Worm (Caenorhabditis elegans) whole organism, L2 larva: ENCODE measurements around the gene C14A6.8.

Source experiments
- F13H6.1 ChIP-seq: sonication (generic microtip); optimal IDR thresholded peaks from 2 replicates; lab custom pipeline; 2016; ENCODE audit warnings: missing genetic modification characterization, missing compliant biosample characterization
- Y55F3AM.14 ChIP-seq: fragments of 200-800 bp; sonication (Bioruptor generic); optimal IDR thresholded peaks from 2 replicates; lab custom pipeline; 2018; ENCODE audit warnings: mild to moderate bottlenecking, missing genetic modification characterization, missing compliant biosample characterization
- ZK546.5 ChIP-seq: sonication (generic microtip); optimal IDR thresholded peaks from 2 replicates; lab custom pipeline; 2017; ENCODE audit warnings: missing biosample characterization, missing genetic modification characterization
- alr-1 ChIP-seq: fragments of 150-350 bp; optimal IDR thresholded peaks from 2 replicates; lab custom pipeline; 2014; ENCODE audit warnings: missing biosample characterization, missing genetic modification characterization
- ceh-16 ChIP-seq: fragments of 150-350 bp; optimal IDR thresholded peaks from 2 replicates; lab custom pipeline; 2014; ENCODE audit warnings: missing biosample characterization, missing genetic modification characterization
- crh-2 ChIP-seq: sonication (generic microtip); optimal IDR thresholded peaks from 2 replicates; lab custom pipeline; 2017; ENCODE audit warnings: missing biosample characterization, missing genetic modification characterization
- dmd-4 ChIP-seq: sonication (generic microtip); optimal IDR thresholded peaks from 2 replicates; lab custom pipeline; 2017; ENCODE audit warnings: missing biosample characterization, missing genetic modification characterization
- elt-1 ChIP-seq: fragments of 150-350 bp; optimal IDR thresholded peaks from 2 replicates; lab custom pipeline; 2014; ENCODE audit warnings: missing biosample characterization, missing genetic modification characterization
- elt-3 ChIP-seq: sonication (generic microtip); optimal IDR thresholded peaks from 2 replicates; lab custom pipeline; 2017; ENCODE audit warnings: missing biosample characterization, missing genetic modification characterization
- fos-1 ChIP-seq: fragments of 150-350 bp; optimal IDR thresholded peaks from 2 replicates; lab custom pipeline; 2014; ENCODE audit warnings: missing biosample characterization, missing genetic modification characterization
- gmeb-1 ChIP-seq: fragments of 150-350 bp; optimal IDR thresholded peaks from 2 replicates; lab custom pipeline; 2014; ENCODE audit warnings: missing biosample characterization, missing genetic modification characterization
- lin-11 ChIP-seq: fragments of 150-350 bp; sonication (generic microtip); optimal IDR thresholded peaks from 2 replicates; lab custom pipeline; 2014; ENCODE audit warnings: missing biosample characterization, missing genetic modification characterization, inconsistent platforms, mixed read lengths
- lin-39 ChIP-seq: fragments of 150-350 bp; optimal IDR thresholded peaks from 2 replicates; lab custom pipeline; 2014; ENCODE audit warnings: missing biosample characterization, missing genetic modification reagents, missing genetic modification characterization
- mab-5 ChIP-seq: fragments of 150-350 bp; optimal IDR thresholded peaks from 2 replicates; lab custom pipeline; 2014; ENCODE audit warnings: missing biosample characterization, missing genetic modification characterization
- mbf-1 ChIP-seq: sonication (generic microtip); optimal IDR thresholded peaks from 2 replicates; lab custom pipeline; 2017; ENCODE audit warnings: missing biosample characterization, missing genetic modification characterization
- mdl-1 ChIP-seq, 2 experiments: fragments of 150-350 bp in 1 of 2; sonication (generic microtip) in 1 of 2; optimal IDR thresholded peaks; 2 replicates each; lab custom pipeline; 2017; ENCODE audit warnings: missing biosample characterization in 2 of 2, missing genetic modification characterization in 2 of 2
- nhr-10 ChIP-seq: sonication (generic microtip); optimal IDR thresholded peaks from 2 replicates; lab custom pipeline; 2017; ENCODE audit warnings: missing biosample characterization, missing genetic modification characterization
- nhr-12 ChIP-seq: fragments of 150-350 bp; optimal IDR thresholded peaks from 2 replicates; lab custom pipeline; 2014; ENCODE audit warnings: missing biosample characterization, missing genetic modification characterization
- nhr-129 ChIP-seq: fragments of 150-350 bp; optimal IDR thresholded peaks from 2 replicates; lab custom pipeline; 2014; ENCODE audit warnings: missing biosample characterization, missing genetic modification characterization
- nhr-23 ChIP-seq: fragments of 150-350 bp; optimal IDR thresholded peaks from 2 replicates; lab custom pipeline; 2014; ENCODE audit warnings: missing biosample characterization, missing genetic modification reagents, missing genetic modification characterization
- nhr-237 ChIP-seq: fragments of 150-350 bp; optimal IDR thresholded peaks from 2 replicates; lab custom pipeline; 2014; ENCODE audit warnings: missing biosample characterization, missing genetic modification characterization
- sem-4 ChIP-seq: fragments of 150-350 bp; optimal IDR thresholded peaks from 2 replicates; lab custom pipeline; 2014; ENCODE audit warnings: missing biosample characterization, missing genetic modification reagents, missing genetic modification characterization
- sma-3 ChIP-seq: sonication (generic microtip); optimal IDR thresholded peaks from 2 replicates; lab custom pipeline; 2016; ENCODE audit warnings: missing genetic modification reagents, missing genetic modification characterization, missing compliant biosample characterization
- sma-9 ChIP-seq, 2 experiments: fragments of 150-350 bp in 1 of 2; sonication (generic microtip) in 1 of 2; optimal IDR thresholded peaks; 2 replicates each; lab custom pipeline; 2014 to 2016; ENCODE audit warnings: missing genetic modification characterization in 2 of 2, mild to moderate bottlenecking in 1 of 2, missing biosample characterization in 1 of 2, missing compliant biosample characterization in 1 of 2, missing genetic modification reagents in 1 of 2, moderate library complexity in 1 of 2
- unc-55 ChIP-seq: fragments of 150-350 bp; sonication (generic microtip); optimal IDR thresholded peaks from 3 replicates; lab custom pipeline; 2014; ENCODE audit warnings: missing biosample characterization, missing genetic modification reagents, missing genetic modification characterization
- ztf-4 ChIP-seq: fragments of 150-350 bp; optimal IDR thresholded peaks from 2 replicates; lab custom pipeline; 2014; ENCODE audit warnings: missing biosample characterization, missing genetic modification characterization

C14A6.8 gene

ce11 chrV:18125075-18125474 is 46.4 kb downstream of the C14A6.8 start, which contains the start of gene fbxa-210:
TSS of gene fbxa-210 (plus strand) at chrV:18125375.
- no peak for TF ChIP-seq ceh-16 (tag; lab: Kevin White, UChicago)
- no peak for TF ChIP-seq mab-5 (tag; lab: Kevin White, UChicago)
- TF ChIP-seq elt-3 (tag; lab: Kevin White, UChicago), result no peak
- TF ChIP-seq gmeb-1 (tag; lab: Kevin White, UChicago), result no peak
- no peak for TF ChIP-seq Y55F3AM.14 (GFP tag; lab: Kevin White, UChicago)
- no peak for TF ChIP-seq ZK546.5 (tag; lab: Kevin White, UChicago)
- no peak for TF ChIP-seq nhr-237 (tag; lab: Kevin White, UChicago)
- TF ChIP-seq nhr-10 (tag; lab: Kevin White, UChicago), result no peak
- TF ChIP-seq nhr-23 (tag; lab: Kevin White, UChicago), result no peak
- TF ChIP-seq sma-3 (GFP tag; lab: Kevin White, UChicago), result no peak
- TF ChIP-seq mbf-1, result no peak
- no peak for TF ChIP-seq crh-2 (tag; lab: Kevin White, UChicago)

ce11 chrV:18123639-18124038 is 47.8 kb downstream of the C14A6.8 start, which contains the start of gene fbxa-107:
TSS of gene fbxa-107 (plus strand) at chrV:18123939.
- no peak for TF ChIP-seq mbf-1
- no peak for TF ChIP-seq nhr-12
- no peak for TF ChIP-seq elt-3 (tag; lab: Kevin White, UChicago)
- no peak for TF ChIP-seq lin-39 (tag; lab: Kevin White, UChicago)
- no peak for TF ChIP-seq lin-11 (tag; lab: Kevin White, UChicago)
- TF ChIP-seq F13H6.1 (tag; lab: Kevin White, UChicago), result no peak
- no peak for TF ChIP-seq dmd-4
- TF ChIP-seq mab-5 (tag; lab: Kevin White, UChicago), result no peak
- no peak for TF ChIP-seq sem-4 (tag; lab: Kevin White, UChicago)
- no peak for TF ChIP-seq fos-1
- TF ChIP-seq nhr-10 (tag; lab: Kevin White, UChicago), result no peak
- TF ChIP-seq sma-9 (GFP tag; optimal IDR thresholded peaks at IDR 0.05; lab: Kevin White, UChicago), result no peak
- TF ChIP-seq sma-9 (tag; optimal IDR thresholded peaks at IDR 0.05; lab: Kevin White, UChicago), result no peak
- TF ChIP-seq nhr-129 (tag; lab: Kevin White, UChicago), result no peak
- TF ChIP-seq elt-1 (tag; lab: Kevin White, UChicago), result no peak
- TF ChIP-seq alr-1, result no peak
- TF ChIP-seq ztf-4 (tag; lab: Kevin White, UChicago), result no peak
- TF ChIP-seq unc-55 (GFP tag; lab: Kevin White, UChicago), result no peak
- no peak for TF ChIP-seq mdl-1 (tag; optimal IDR thresholded peaks at IDR 0.05; lab: Kevin White, UChicago)
- TF ChIP-seq sma-3 (GFP tag; lab: Kevin White, UChicago), result no peak
